Worm (Caenorhabditis elegans) whole organism, L2 larva: ENCODE data around the gene F32D8.3.

ENCODE experiments used
- nhr-12 ChIP-seq: fragments of 150-350 bp; optimal IDR thresholded peaks from 2 replicates; lab custom pipeline; 2014; ENCODE audit warnings: missing biosample characterization, missing genetic modification characterization
- snpc-4 ChIP-seq: fragments of 150-350 bp; optimal IDR thresholded peaks from 2 replicates; lab custom pipeline; 2014; ENCODE audit warnings: missing biosample characterization, missing genetic modification characterization

- TF ChIP-seq nhr-12 (tag; lab: Kevin White, UChicago): no peak
- TF ChIP-seq snpc-4 (tag; lab: Kevin White, UChicago): no peak
These were observed 13.4 kb upstream of the F32D8.3 start for ce11 chrV:10873190-10873589.
